Worm (Caenorhabditis elegans) whole organism, midembryonic: ENCODE results near the gene cdc-14.
"Not testable (repeated sequence)": the region's sequence is repeated elsewhere in the genome, so short reads cannot be mapped to it uniquely, and the experiment has no call there.

Experiments
- T22C8.4 ChIP-seq: fragments of 200-800 bp; sonication (Bioruptor generic); IDR thresholded peaks from 2 replicates; pipeline ENCODE4 v1.3.6; 2022; ENCODE audit warnings: missing genetic modification characterization, missing compliant biosample characterization
- med-1 ChIP-seq: sonication (generic microtip); optimal IDR thresholded peaks from 2 replicates; lab custom pipeline; 2017; ENCODE audit warnings: missing genetic modification characterization, mild to moderate bottlenecking, missing compliant biosample characterization, antibody characterized with exemption, missing genetic modification reagents; ENCODE audit not compliant: insufficient read depth

- TF ChIP-seq med-1 (GFP tag; lab: Kevin White, UChicago); T22C8.4 (GFP tag; lab: Robert Waterston, UW): not testable (repeated sequence)
These were observed 37.7 kb upstream of the cdc-14 start, which contains the start of the genes F59E12.6 and npl-4.1 for ce11 chrII:5630851-5631401.
